Worm (Caenorhabditis elegans) whole organism, young adult: ENCODE data around the gene srw-26.

Experiments
- Y95B8A.8 ChIP-seq: fragments of 200-800 bp; sonication (Bioruptor generic); IDR thresholded peaks from 2 replicates; pipeline ENCODE4 v1.3.6; 2022; ENCODE audit warnings: missing genetic modification reagents, missing genetic modification characterization, missing compliant biosample characterization
- ama-1 ChIP-seq, 3 experiments: fragments of 150-350 bp in 1 of 3; sonication (generic microtip) in 2 of 3; optimal IDR thresholded peaks; 2 replicates each; lab custom pipeline; 2014 to 2018; ENCODE audit warnings: missing biosample characterization in 2 of 3, missing genetic modification characterization in 2 of 3, missing genetic modification reagents in 2 of 3
- somi-1 ChIP-seq: fragments of 200-800 bp; sonication (Bioruptor generic); optimal IDR thresholded peaks from 2 replicates; lab custom pipeline; 2018; ENCODE audit warnings: mild to moderate bottlenecking, missing genetic modification characterization, missing compliant biosample characterization

- TF ChIP-seq Y95B8A.8 (GFP tag; lab: Robert Waterston, UW) (no peak), ama-1 (optimal IDR thresholded peaks at IDR 0.05; lab: Kevin White, UChicago) (no peak), ama-1 (GFP tag; optimal IDR thresholded peaks at IDR 0.05; lab: Kevin White, UChicago) (no peak), somi-1 (GFP tag; lab: Kevin White, UChicago) (no peak)
Observed at ce11 chrV:15922979-15923378, 9.3 kb downstream of the srw-26 start, which contains the start of gene F35E8.13.
